Worm (Caenorhabditis elegans) whole organism, L3 larva: Measurements from ENCODE around the gene srh-279.

Source experiments
- R02D3.7 ChIP-seq: fragments of 150-350 bp; optimal IDR thresholded peaks from 2 replicates; lab custom pipeline; 2014; ENCODE audit warnings: missing biosample characterization, missing genetic modification characterization
- ZK546.5 ChIP-seq: sonication (generic microtip); optimal IDR thresholded peaks from 2 replicates; lab custom pipeline; 2017; ENCODE audit warnings: missing biosample characterization, missing genetic modification characterization
- ceh-28 ChIP-seq: fragments of 150-350 bp; optimal IDR thresholded peaks from 2 replicates; lab custom pipeline; 2014; ENCODE audit warnings: missing biosample characterization, missing genetic modification reagents, missing genetic modification characterization
- ceh-9 ChIP-seq: sonication (generic microtip); optimal IDR thresholded peaks from 2 replicates; lab custom pipeline; 2018; ENCODE audit warnings: missing biosample characterization, missing genetic modification characterization
- daf-12 ChIP-seq: fragments of 150-350 bp; optimal IDR thresholded peaks from 2 replicates; lab custom pipeline; 2014; ENCODE audit warnings: missing biosample characterization, missing genetic modification reagents, missing genetic modification characterization
- egl-5 ChIP-seq: fragments of 150-350 bp; optimal IDR thresholded peaks from 2 replicates; lab custom pipeline; 2017; ENCODE audit warnings: missing biosample characterization, missing genetic modification reagents, missing genetic modification characterization, inconsistent platforms
- elt-1 ChIP-seq: fragments of 150-350 bp; optimal IDR thresholded peaks from 2 replicates; lab custom pipeline; 2014; ENCODE audit warnings: missing biosample characterization, missing genetic modification characterization
- elt-2 ChIP-seq: sonication (generic microtip); optimal IDR thresholded peaks from 2 replicates; lab custom pipeline; 2016; ENCODE audit warnings: missing genetic modification reagents, mild to moderate bottlenecking, missing genetic modification characterization, missing compliant biosample characterization
- eor-1 ChIP-seq, 2 experiments: fragments of 150-350 bp; optimal IDR thresholded peaks; 2 replicates each; lab custom pipeline; 2014 to 2018; ENCODE audit warnings: missing biosample characterization in 2 of 2, missing genetic modification characterization in 2 of 2
- fkh-2 ChIP-seq: fragments of 150-350 bp; optimal IDR thresholded peaks from 2 replicates; lab custom pipeline; 2014; ENCODE audit warnings: missing biosample characterization, missing genetic modification reagents, missing genetic modification characterization
- fos-1 ChIP-seq: fragments of 150-350 bp; optimal IDR thresholded peaks from 2 replicates; lab custom pipeline; 2014; ENCODE audit warnings: missing biosample characterization, missing genetic modification characterization
- hmg-11 ChIP-seq: sonication (generic microtip); optimal IDR thresholded peaks from 2 replicates; lab custom pipeline; 2016; ENCODE audit warnings: missing genetic modification characterization, missing compliant biosample characterization
- lin-39 ChIP-seq: fragments of 150-350 bp; optimal IDR thresholded peaks from 2 replicates; lab custom pipeline; 2018; ENCODE audit warnings: missing biosample characterization, missing genetic modification reagents, missing genetic modification characterization
- mdl-1 ChIP-seq: fragments of 150-350 bp; optimal IDR thresholded peaks from 2 replicates; lab custom pipeline; 2014; ENCODE audit warnings: missing biosample characterization, missing genetic modification characterization
- mml-1 ChIP-seq: fragments of 150-350 bp; sonication (generic microtip); optimal IDR thresholded peaks from 3 replicates; lab custom pipeline; 2014; ENCODE audit warnings: missing biosample characterization, missing genetic modification characterization
- nfya-1 ChIP-seq: sonication (generic microtip); optimal IDR thresholded peaks from 2 replicates; lab custom pipeline; 2017; ENCODE audit warnings: missing genetic modification characterization, mild to moderate bottlenecking, missing compliant biosample characterization, antibody characterized with exemption, moderate library complexity; ENCODE audit not compliant: insufficient read depth
- nhr-11 ChIP-seq: fragments of 150-350 bp; optimal IDR thresholded peaks from 2 replicates; lab custom pipeline; 2014; ENCODE audit warnings: missing biosample characterization, missing genetic modification characterization
- nhr-23 ChIP-seq: fragments of 150-350 bp; optimal IDR thresholded peaks from 2 replicates; lab custom pipeline; 2014; ENCODE audit warnings: missing biosample characterization, missing genetic modification reagents, missing genetic modification characterization
- nhr-237 ChIP-seq: fragments of 150-350 bp; optimal IDR thresholded peaks from 2 replicates; lab custom pipeline; 2014; ENCODE audit warnings: missing biosample characterization, missing genetic modification characterization
- nhr-25 ChIP-seq: sonication (generic microtip); optimal IDR thresholded peaks from 2 replicates; lab custom pipeline; 2017; ENCODE audit warnings: missing biosample characterization, missing genetic modification characterization
- nhr-67 ChIP-seq: fragments of 150-350 bp; optimal IDR thresholded peaks from 2 replicates; lab custom pipeline; 2014; ENCODE audit warnings: missing biosample characterization, missing genetic modification characterization
- nhr-77 ChIP-seq: fragments of 150-350 bp; optimal IDR thresholded peaks from 2 replicates; lab custom pipeline; 2014; ENCODE audit warnings: missing biosample characterization, missing genetic modification characterization
- skn-1 ChIP-seq: fragments of 150-350 bp; optimal IDR thresholded peaks from 2 replicates; lab custom pipeline; 2014; ENCODE audit warnings: missing biosample characterization, missing genetic modification characterization
- tbx-2 ChIP-seq: sonication (generic microtip); optimal IDR thresholded peaks from 2 replicates; lab custom pipeline; 2016; ENCODE audit warnings: mild to moderate bottlenecking, missing genetic modification characterization, missing compliant biosample characterization
- zag-1 ChIP-seq: fragments of 150-350 bp; optimal IDR thresholded peaks from 2 replicates; lab custom pipeline; 2014; ENCODE audit warnings: missing biosample characterization, missing genetic modification characterization
- ztf-11 ChIP-seq: fragments of 150-350 bp; optimal IDR thresholded peaks from 2 replicates; lab custom pipeline; 2014; ENCODE audit warnings: missing biosample characterization, missing genetic modification characterization
- ztf-4 ChIP-seq: fragments of 150-350 bp; optimal IDR thresholded peaks from 2 replicates; lab custom pipeline; 2014; ENCODE audit warnings: missing biosample characterization, missing genetic modification characterization

The srh-279 gene

DNA sequence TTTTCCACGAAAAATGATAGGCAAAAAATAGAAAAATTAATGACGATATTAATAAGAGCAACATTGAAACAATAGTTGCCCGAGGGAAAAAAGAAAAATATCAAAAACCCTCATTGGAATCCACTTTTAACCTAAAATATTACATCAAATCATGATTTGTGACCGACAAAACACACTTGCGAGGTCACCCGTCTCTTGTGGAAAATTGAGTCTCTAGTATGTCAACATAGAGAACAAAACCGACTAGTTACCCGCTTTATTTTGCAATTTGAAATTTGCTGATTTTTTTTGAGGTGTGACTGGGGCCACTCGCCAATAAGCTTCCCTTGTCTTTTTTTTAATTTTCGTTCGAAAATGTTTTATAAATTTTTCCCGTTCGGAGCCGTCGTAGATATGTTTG lies 16.5 kb upstream of the srh-279 start, which contains the start of gene cyp-33D1:
TSS of gene cyp-33D1 (minus strand) at position 101 of the 400 bp plus-strand sequence.
- TF ChIP-seq nfya-1 (tag; lab: Kevin White, UChicago): no peak
- no peak for TF ChIP-seq nhr-23 (tag; lab: Kevin White, UChicago)
- no peak for TF ChIP-seq egl-5 (tag; lab: Kevin White, UChicago)
- TF ChIP-seq fos-1 (tag; lab: Kevin White, UChicago): no peak
- TF ChIP-seq nhr-237 (tag; lab: Kevin White, UChicago): no peak
- no peak for TF ChIP-seq tbx-2 (tag; lab: Kevin White, UChicago)
- TF ChIP-seq eor-1 (tag; optimal IDR thresholded peaks at IDR 0.05; lab: Kevin White, UChicago): no peak
- TF ChIP-seq daf-12 (tag; lab: Kevin White, UChicago): no peak
- TF ChIP-seq mdl-1 (tag; lab: Kevin White, UChicago): no peak
- no peak for TF ChIP-seq zag-1
- no peak for TF ChIP-seq nhr-11
- no peak for TF ChIP-seq elt-2 (tag; lab: Kevin White, UChicago)
- TF ChIP-seq R02D3.7 (tag; lab: Kevin White, UChicago): no peak
- TF ChIP-seq nhr-67 (tag; lab: Kevin White, UChicago): no peak
- no peak for TF ChIP-seq ztf-4
- TF ChIP-seq ceh-9: no peak
- TF ChIP-seq, all 47 proteins: peak for 0

DNA sequence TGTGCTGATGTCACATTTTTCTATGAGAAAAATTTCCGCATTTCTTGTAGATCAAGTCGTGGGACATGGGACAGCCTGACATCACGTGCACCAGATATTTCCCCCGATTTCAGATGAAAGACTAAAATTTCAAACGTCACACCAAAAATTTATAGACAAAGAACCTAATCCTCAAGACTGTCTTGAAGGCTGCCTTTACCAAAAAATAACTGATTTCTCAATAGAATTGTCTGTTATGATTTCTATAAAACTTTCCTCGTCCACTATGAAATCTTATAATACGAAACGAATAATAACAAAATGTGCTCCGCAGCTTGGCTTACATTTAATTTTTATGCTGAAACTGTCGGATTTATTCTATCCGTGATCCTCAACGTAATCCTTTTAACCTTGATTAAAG lies 11.9 kb upstream of the srh-279 start, which contains the start of gene str-106:
TSS of gene str-106 (plus strand) at position 301 of the 400 bp plus-strand sequence.
- TF ChIP-seq ceh-28 (tag; lab: Kevin White, UChicago) (no peak), nhr-11 (no peak), fkh-2 (tag; lab: Kevin White, UChicago) (no peak), elt-1 (tag; lab: Kevin White, UChicago) (no peak), nhr-67 (tag; lab: Kevin White, UChicago) (no peak), nhr-77 (tag; lab: Kevin White, UChicago) (no peak), ztf-11 (tag; lab: Kevin White, UChicago) (no peak), nhr-25 (tag; lab: Kevin White, UChicago) (no peak), egl-5 (tag; lab: Kevin White, UChicago) (no peak)
- TF ChIP-seq, all 47 proteins: peak for 0

DNA sequence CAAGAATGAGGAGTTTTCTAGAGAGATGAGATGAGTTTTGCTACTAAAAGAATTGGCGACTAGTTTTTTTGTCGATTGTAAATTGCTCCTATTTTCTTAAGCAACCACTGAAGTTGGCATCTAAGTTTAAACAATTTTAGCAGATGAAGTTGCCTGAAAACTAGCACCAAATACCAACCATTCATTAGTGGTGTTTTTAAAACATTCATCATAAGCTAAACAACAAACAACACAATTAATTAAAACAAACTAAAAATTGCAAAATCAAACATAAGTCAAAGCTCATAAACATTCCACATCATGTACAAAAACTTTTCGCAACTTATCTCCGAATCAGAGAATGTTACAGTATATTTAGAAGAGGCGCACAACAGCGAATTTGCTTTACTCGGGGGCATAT lies 10.1 kb upstream of the srh-279 start, which contains the start of gene srz-13:
TSS of gene srz-13 (plus strand) at position 301 of the 400 bp plus-strand sequence.
- TF ChIP-seq nhr-11 (no peak), nhr-25 (tag; lab: Kevin White, UChicago) (no peak), daf-12 (tag; lab: Kevin White, UChicago) (no peak), lin-39 (no peak)

DNA sequence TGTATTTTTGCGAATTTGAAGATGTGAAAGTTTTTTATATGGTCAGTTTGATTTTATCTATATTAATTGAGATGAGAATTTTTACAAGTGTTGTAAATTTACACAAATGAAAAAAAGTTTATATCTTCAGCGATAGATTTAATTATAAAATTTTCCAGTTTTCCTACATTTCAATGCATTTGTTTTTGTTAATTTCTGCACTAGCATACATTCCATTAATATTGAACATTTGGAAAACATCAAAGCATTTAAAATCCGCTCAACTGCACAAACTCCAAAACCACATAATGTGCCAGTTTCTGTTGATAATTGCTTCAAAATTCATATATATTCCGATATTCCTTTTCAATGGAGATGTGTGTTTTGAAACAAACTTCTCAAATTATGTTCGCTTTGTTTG lies 9.3 kb upstream of the srh-279 start, which contains the start of gene srh-277:
TSS of gene srh-277 (plus strand) at position 301 of the 400 bp plus-strand sequence.
- no peak for TF ChIP-seq skn-1
- no peak for TF ChIP-seq nhr-23 (tag; lab: Kevin White, UChicago)

DNA sequence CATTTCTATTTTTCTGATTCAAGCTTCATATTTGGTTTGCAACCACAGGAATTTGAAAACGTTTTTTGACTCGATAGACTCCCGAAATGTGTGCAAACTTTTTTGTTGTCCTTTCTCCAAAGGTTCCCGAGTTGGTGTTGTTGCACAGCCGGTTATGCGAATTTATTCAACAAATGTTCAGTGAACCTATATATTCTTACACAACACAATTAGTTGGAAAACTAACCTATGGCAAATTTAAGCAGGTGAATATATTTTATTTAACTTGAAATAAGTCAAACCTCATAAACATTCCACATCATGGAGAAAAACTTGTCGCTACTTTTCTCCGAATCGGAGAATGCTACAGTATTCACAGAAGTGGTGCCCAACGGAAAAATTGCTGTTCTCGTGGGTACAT lies 8.9 kb upstream of the srh-279 start, which contains the start of gene srz-14:
TSS of gene srz-14 (plus strand) at position 301 of the 400 bp plus-strand sequence.
- TF ChIP-seq nhr-25 (tag; lab: Kevin White, UChicago) (no peak), elt-1 (tag; lab: Kevin White, UChicago) (no peak), mml-1 (tag; lab: Kevin White, UChicago) (no peak), hmg-11 (tag; lab: Kevin White, UChicago) (no peak), lin-39 (no peak)
- TF ChIP-seq, all 47 proteins: peak for 0

DNA sequence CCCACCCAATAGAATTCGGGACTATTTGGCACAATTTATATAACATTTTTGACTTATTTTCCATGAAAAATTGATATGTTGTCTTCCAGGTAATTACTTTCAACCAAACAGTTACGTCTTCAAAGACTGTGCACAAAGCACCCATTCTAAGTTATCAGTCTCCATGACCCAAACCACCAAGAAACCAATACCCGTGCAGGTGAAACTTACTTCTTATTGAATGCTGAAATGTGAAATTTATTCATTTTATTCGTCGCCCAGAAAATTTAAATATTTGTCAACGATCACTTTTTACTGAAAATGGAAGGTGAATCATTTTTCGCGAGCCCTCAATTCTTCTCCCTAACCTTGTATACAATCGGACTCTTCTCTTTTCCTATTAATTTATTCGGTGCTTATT lies 1.7 kb upstream of the srh-279 start, which contains the start of gene srh-281:
TSS of gene srh-281 (plus strand) at position 301 of the 400 bp plus-strand sequence.
- TF ChIP-seq fos-1 (tag; lab: Kevin White, UChicago): no peak

DNA sequence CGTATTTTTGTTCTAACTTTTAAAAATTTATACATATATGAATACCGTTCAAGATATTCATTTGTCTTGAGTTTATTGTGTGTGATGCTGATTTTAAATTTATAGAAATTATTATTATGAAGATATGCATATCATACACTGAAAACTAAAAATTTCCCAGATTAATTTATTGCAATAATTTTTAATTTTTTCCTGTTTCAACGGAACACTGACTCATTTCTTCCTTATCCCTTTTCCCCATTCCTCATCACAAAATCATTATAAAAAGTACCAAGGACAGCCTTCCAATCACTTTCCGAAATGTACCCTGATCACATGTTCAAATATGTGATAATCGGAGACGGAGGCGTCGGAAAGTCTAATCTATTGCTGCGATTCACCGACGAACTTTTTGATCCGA lies 2.4 kb downstream of the srh-279 start, which contains the start of gene rabr-4:
TSS of gene rabr-4 (plus strand) at position 301 of the 400 bp plus-strand sequence.
- no peak for TF ChIP-seq nhr-77 (tag; lab: Kevin White, UChicago)
- TF ChIP-seq mdl-1 (tag; lab: Kevin White, UChicago): no peak
- TF ChIP-seq ZK546.5: no peak
- no peak for TF ChIP-seq fkh-2 (tag; lab: Kevin White, UChicago)
- no peak for TF ChIP-seq nfya-1 (tag; lab: Kevin White, UChicago)
- TF ChIP-seq elt-2 (tag; lab: Kevin White, UChicago): no peak
- TF ChIP-seq egl-5 (tag; lab: Kevin White, UChicago): no peak
